Comparison of ENCODE assay signal across 1 fruit fly cellular context in the genomic region with DNA sequence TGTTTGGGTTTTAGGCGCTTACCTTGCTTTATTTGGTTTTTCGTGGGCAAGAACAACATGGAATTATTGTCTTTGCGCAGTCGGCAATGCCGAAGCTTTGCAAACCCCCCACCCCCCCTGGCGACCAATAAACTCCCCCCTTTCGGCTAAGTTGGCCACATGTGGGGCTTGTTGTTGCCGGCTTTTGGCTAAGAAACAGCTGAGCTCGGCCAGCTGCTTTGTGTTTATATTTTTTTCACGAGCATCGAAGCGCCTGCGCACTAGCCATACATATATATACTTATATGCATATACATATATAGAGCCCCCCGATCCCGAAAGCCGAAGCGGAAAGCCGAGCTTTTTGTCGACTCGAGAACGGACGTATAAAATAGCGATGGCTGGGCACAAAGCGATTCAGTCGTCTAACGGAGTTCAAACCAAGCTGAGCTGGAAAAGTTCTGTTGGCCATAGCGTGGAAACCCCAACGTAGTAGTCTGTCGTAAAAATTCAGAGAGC.
A peak's percentile ranks its signal among the peaks of the same experiment; 100 is the strongest.
TF ChIP-seq lines count a peak whose summit lies in the region.

A gene (plus strand): TSS at position 413 of the 498 bp plus-strand sequence.

TF ChIP-seq in whole organism, embryonic, 481 proteins besides CTCF, POLR2A, EP300 and RAD21 (continued from another document and continues in another):
- TF ChIP-seq prd (optimal IDR thresholded peaks at IDR 0.05; lab: Kevin White, UChicago) (no peak), prd (GFP tag; IDR thresholded peaks at IDR 0.05; lab: Robert Waterston, UW) (no peak), tin (GFP tag; optimal IDR thresholded peaks at IDR 0.05; lab: Kevin White, UChicago) (no peak), Elba2 (GFP tag; optimal IDR thresholded peaks at IDR 0.05; lab: Kevin White, UChicago) (no peak), D19A (tag; optimal IDR thresholded peaks at IDR 0.05; lab: Kevin White, UChicago) (no peak), btn (GFP tag; optimal IDR thresholded peaks at IDR 0.05; lab: Kevin White, UChicago) (no peak), CG12744 (GFP tag; optimal IDR thresholded peaks at IDR 0.05; lab: Kevin White, UChicago) (no peak), lab (GFP tag; optimal IDR thresholded peaks at IDR 0.05; lab: Kevin White, UChicago) (peak; percentile 71), Sry-β (GFP tag; optimal IDR thresholded peaks at IDR 0.05; lab: Kevin White, UChicago) (no peak), CG14710 (tag; optimal IDR thresholded peaks at IDR 0.05; lab: Kevin White, UChicago) (no peak), CrebB (tag; optimal IDR thresholded peaks at IDR 0.05; lab: Kevin White, UChicago) (peak; percentile 6), dan (GFP tag; IDR thresholded peaks at IDR 0.05; lab: Robert Waterston, UW) (no peak), gro (GFP tag; optimal IDR thresholded peaks at IDR 0.05; lab: Kevin White, UChicago) (no peak), CG3065 (GFP tag; optimal IDR thresholded peaks at IDR 0.05; lab: Kevin White, UChicago) (no peak), fu2 (GFP tag; optimal IDR thresholded peaks at IDR 0.05; lab: Kevin White, UChicago) (no peak), slou (GFP tag; optimal IDR thresholded peaks at IDR 0.05; lab: Kevin White, UChicago) (no peak), Max (GFP tag; optimal IDR thresholded peaks at IDR 0.05; lab: Kevin White, UChicago) (no peak), CG7556 (GFP tag; optimal IDR thresholded peaks at IDR 0.05; lab: Kevin White, UChicago) (no peak), dmrt11E (tag; optimal IDR thresholded peaks at IDR 0.05; lab: Kevin White, UChicago) (no peak), Ptx1 (GFP tag; IDR thresholded peaks at IDR 0.05; lab: Robert Waterston, UW) (no peak), esg (GFP tag; conservative IDR thresholded peaks at IDR 0.05; lab: Robert Waterston, UW) (no peak), ATbp (GFP tag; optimal IDR thresholded peaks at IDR 0.05; lab: Kevin White, UChicago) (peak; percentile 9), vfl (GFP tag; optimal IDR thresholded peaks at IDR 0.05; lab: Kevin White, UChicago) (no peak), CG8924 (tag; optimal IDR thresholded peaks at IDR 0.05; lab: Kevin White, UChicago) (peak; percentile 14), bsh (GFP tag; optimal IDR thresholded peaks at IDR 0.05; lab: Kevin White, UChicago) (no peak), Hmx (GFP tag; optimal IDR thresholded peaks at IDR 0.05; lab: Kevin White, UChicago) (no peak), CG10979 (tag; optimal IDR thresholded peaks at IDR 0.05; lab: Kevin White, UChicago) (no peak), CG31224 (GFP tag; IDR thresholded peaks at IDR 0.05; lab: Robert Waterston, UW) (no peak), jumu (GFP tag; optimal IDR thresholded peaks at IDR 0.05; lab: Kevin White, UChicago) (no peak), lmd (GFP tag; IDR thresholded peaks at IDR 0.05; lab: Robert Waterston, UW) (no peak), CG4282 (GFP tag; optimal IDR thresholded peaks at IDR 0.05; lab: Kevin White, UChicago) (no peak), kay (GFP tag; optimal IDR thresholded peaks at IDR 0.05; lab: Kevin White, UChicago) (no peak), repo (GFP tag; optimal IDR thresholded peaks at IDR 0.05; lab: Kevin White, UChicago) (no peak), CG7372 (GFP tag; IDR thresholded peaks at IDR 0.05; lab: Robert Waterston, UW) (no peak), MBD-R2 (GFP tag; IDR thresholded peaks at IDR 0.05; lab: Robert Waterston, UW) (no peak), CG10462 (GFP tag; optimal IDR thresholded peaks at IDR 0.05; lab: Kevin White, UChicago) (no peak), GATAe (GFP tag; conservative IDR thresholded peaks at IDR 0.05; lab: Robert Waterston, UW) (no peak), cg (GFP tag; optimal IDR thresholded peaks at IDR 0.05; lab: Kevin White, UChicago) (no peak), CG4730 (GFP tag; IDR thresholded peaks at IDR 0.05; lab: Robert Waterston, UW) (no peak), Ravus (GFP tag; IDR thresholded peaks at IDR 0.05; lab: Robert Waterston, UW) (no peak), Ets97D (GFP tag; optimal IDR thresholded peaks at IDR 0.05; lab: Kevin White, UChicago) (no peak), CG11723 (GFP tag; optimal IDR thresholded peaks at IDR 0.05; lab: Kevin White, UChicago) (no peak), tll (GFP tag; optimal IDR thresholded peaks at IDR 0.05; lab: Kevin White, UChicago) (no peak), CG5953 (GFP tag; IDR thresholded peaks at IDR 0.05; lab: Robert Waterston, UW) (no peak), Trl (optimal IDR thresholded peaks at IDR 0.05; lab: Kevin White, UChicago) (no peak), Trl (GFP tag; optimal IDR thresholded peaks at IDR 0.05; lab: Kevin White, UChicago) (no peak), TFAM (GFP tag; optimal IDR thresholded peaks at IDR 0.05; lab: Kevin White, UChicago) (no peak), cato (GFP tag; optimal IDR thresholded peaks at IDR 0.05; lab: Kevin White, UChicago; ENCODE audit: borderline replicate concordance) (no peak), CG8359 (GFP tag; optimal IDR thresholded peaks at IDR 0.05; lab: Kevin White, UChicago; ENCODE audit: borderline replicate concordance) (no peak), CG10147 (GFP tag; optimal IDR thresholded peaks at IDR 0.05; lab: Kevin White, UChicago) (peak; percentile 14), CG6175 (GFP tag; IDR thresholded peaks at IDR 0.05; lab: Robert Waterston, UW) (peak; percentile 62; the same call in 2 of the 3 replicates), otp (GFP tag; IDR thresholded peaks at IDR 0.05; lab: Robert Waterston, UW) (no peak), fd3F (GFP tag; optimal IDR thresholded peaks at IDR 0.05; lab: Kevin White, UChicago) (no peak), tx (GFP tag; optimal IDR thresholded peaks at IDR 0.05; lab: Kevin White, UChicago) (no peak), tup (GFP tag; optimal IDR thresholded peaks at IDR 0.05; lab: Kevin White, UChicago) (no peak), CG6854 (GFP tag; optimal IDR thresholded peaks at IDR 0.05; lab: Kevin White, UChicago) (peak; percentile 13), eve (GFP tag; optimal IDR thresholded peaks at IDR 0.05; lab: Kevin White, UChicago) (no peak), Fer2 (tag; optimal IDR thresholded peaks at IDR 0.05; lab: Kevin White, UChicago) (no peak), corto (GFP tag; optimal IDR thresholded peaks at IDR 0.05; lab: Kevin White, UChicago) (no peak), CG34376 (GFP tag; optimal IDR thresholded peaks at IDR 0.05; lab: Kevin White, UChicago) (peak; percentile 71), sr (GFP tag; IDR thresholded peaks at IDR 0.05; lab: Robert Waterston, UW) (no peak), CG2199 (GFP tag; IDR thresholded peaks at IDR 0.05; lab: Robert Waterston, UW) (no peak), nmo (GFP tag; optimal IDR thresholded peaks at IDR 0.05; lab: Kevin White, UChicago) (no peak), zen2 (GFP tag; IDR thresholded peaks at IDR 0.05; lab: Robert Waterston, UW; ENCODE audit: partially characterized antibody) (no peak), CG9437 (GFP tag; optimal IDR thresholded peaks at IDR 0.05; lab: Kevin White, UChicago) (peak; percentile 17), Dek (tag; optimal IDR thresholded peaks at IDR 0.05; lab: Kevin White, UChicago) (peak; percentile 10), CG15073 (GFP tag; optimal IDR thresholded peaks at IDR 0.05; lab: Kevin White, UChicago) (no peak), Chrac-16 (GFP tag; optimal IDR thresholded peaks at IDR 0.05; lab: Kevin White, UChicago) (no peak), bbx (GFP tag; IDR thresholded peaks at IDR 0.05; lab: Robert Waterston, UW; ENCODE audit: partially characterized antibody) (no peak), CG9876 (GFP tag; optimal IDR thresholded peaks at IDR 0.05; lab: Kevin White, UChicago) (no peak), oc (tag; optimal IDR thresholded peaks at IDR 0.05; lab: Kevin White, UChicago) (peak; percentile 30), mirr (GFP tag; optimal IDR thresholded peaks at IDR 0.05; lab: Kevin White, UChicago) (peak; percentile 74), CG11504 (tag; optimal IDR thresholded peaks at IDR 0.05; lab: Kevin White, UChicago) (no peak), nerfin-2 (GFP tag; IDR thresholded peaks at IDR 0.05; lab: Robert Waterston, UW; ENCODE audit: partially characterized antibody) (no peak), cad (GFP tag; optimal IDR thresholded peaks at IDR 0.05; lab: Kevin White, UChicago) (no peak), CG7271 (tag; optimal IDR thresholded peaks at IDR 0.05; lab: Kevin White, UChicago) (no peak), gem (tag; optimal IDR thresholded peaks at IDR 0.05; lab: Kevin White, UChicago) (no peak), CG7745 (tag; optimal IDR thresholded peaks at IDR 0.05; lab: Kevin White, UChicago) (no peak), bigmax (GFP tag; optimal IDR thresholded peaks at IDR 0.05; lab: Kevin White, UChicago) (no peak), CG4617 (GFP tag; optimal IDR thresholded peaks at IDR 0.05; lab: Kevin White, UChicago; ENCODE audit: borderline replicate concordance) (no peak), sc (optimal IDR thresholded peaks at IDR 0.05; lab: Kevin White, UChicago) (no peak), sc (GFP tag; optimal IDR thresholded peaks at IDR 0.05; lab: Kevin White, UChicago) (no peak), CG13894 (tag; optimal IDR thresholded peaks at IDR 0.05; lab: Kevin White, UChicago) (peak; percentile 94), CG12391 (tag; optimal IDR thresholded peaks at IDR 0.05; lab: Kevin White, UChicago) (no peak), eyg (GFP tag; optimal IDR thresholded peaks at IDR 0.05; lab: Kevin White, UChicago) (no peak), hb (GFP tag; IDR thresholded peaks at IDR 0.05; lab: Robert Waterston, UW; ENCODE audit: partially characterized antibody) (no peak), CG11560 (tag; IDR thresholded peaks at IDR 0.05; lab: Robert Waterston, UW) (no peak), CG15601 (tag; optimal IDR thresholded peaks at IDR 0.05; lab: Kevin White, UChicago) (no peak), CG4424 (GFP tag; optimal IDR thresholded peaks at IDR 0.05; lab: Kevin White, UChicago) (no peak), D (optimal IDR thresholded peaks at IDR 0.05; lab: Kevin White, UChicago) (no peak), D (GFP tag; optimal IDR thresholded peaks at IDR 0.05; lab: Kevin White, UChicago) (no peak), ranshi (GFP tag; IDR thresholded peaks at IDR 0.05; lab: Robert Waterston, UW) (no peak), bowl (GFP tag; IDR thresholded peaks at IDR 0.05; lab: Robert Waterston, UW) (no peak), wdn (GFP tag; IDR thresholded peaks at IDR 0.05; lab: Robert Waterston, UW) (no peak), Deaf1 (tag; optimal IDR thresholded peaks at IDR 0.05; lab: Kevin White, UChicago) (peak; percentile 99), CG6254 (GFP tag; optimal IDR thresholded peaks at IDR 0.05; lab: Kevin White, UChicago) (no peak), CG13296 (GFP tag; optimal IDR thresholded peaks at IDR 0.05; lab: Kevin White, UChicago) (peak; percentile 48), CG9609 (GFP tag; optimal IDR thresholded peaks at IDR 0.05; lab: Kevin White, UChicago) (no peak), HmgD (GFP tag; optimal IDR thresholded peaks at IDR 0.05; lab: Kevin White, UChicago) (no peak), E2f2 (GFP tag; IDR thresholded peaks at IDR 0.05; lab: Robert Waterston, UW) (0 out of 2 replicates have a peak, but pooled peaks have one; percentile 19), CG8478 (optimal IDR thresholded peaks at IDR 0.05; lab: Kevin White, UChicago) (no peak), CG4820 (GFP tag; optimal IDR thresholded peaks at IDR 0.05; lab: Kevin White, UChicago) (no peak), Six4 (GFP tag; optimal IDR thresholded peaks at IDR 0.05; lab: Kevin White, UChicago) (no peak), unpg (GFP tag; optimal IDR thresholded peaks at IDR 0.05; lab: Kevin White, UChicago) (no peak), CG14965 (GFP tag; optimal IDR thresholded peaks at IDR 0.05; lab: Kevin White, UChicago; ENCODE audit: borderline replicate concordance) (no peak), Dip2 (GFP tag; IDR thresholded peaks at IDR 0.05; lab: Robert Waterston, UW) (no peak), pfk (GFP tag; optimal IDR thresholded peaks at IDR 0.05; lab: Kevin White, UChicago) (no peak), CG8281 (tag; optimal IDR thresholded peaks at IDR 0.05; lab: Kevin White, UChicago) (no peak), ems (GFP tag; optimal IDR thresholded peaks at IDR 0.05; lab: Kevin White, UChicago) (no peak), Dad (GFP tag; optimal IDR thresholded peaks at IDR 0.05; lab: Kevin White, UChicago) (no peak), stc (GFP tag; IDR thresholded peaks at IDR 0.05; lab: Robert Waterston, UW) (no peak), zen (tag; optimal IDR thresholded peaks at IDR 0.05; lab: Kevin White, UChicago) (no peak), CG3281 (GFP tag; optimal IDR thresholded peaks at IDR 0.05; lab: Kevin White, UChicago) (peak; percentile 51), pan (optimal IDR thresholded peaks at IDR 0.05; lab: Kevin White, UChicago) (no peak), pan (GFP tag; optimal IDR thresholded peaks at IDR 0.05 in 1 of 2, IDR thresholded peaks at IDR 0.05 in 1 of 2) (no peak), ind (GFP tag; optimal IDR thresholded peaks at IDR 0.05; lab: Kevin White, UChicago) (no peak), NFAT (GFP tag; IDR thresholded peaks at IDR 0.05; lab: Robert Waterston, UW) (no peak; the same call in 1 of the 2 replicates), CG4404 (GFP tag; IDR thresholded peaks at IDR 0.05; lab: Robert Waterston, UW) (no peak), fd64A (GFP tag; optimal IDR thresholded peaks at IDR 0.05; lab: Kevin White, UChicago) (no peak), CG6683 (GFP tag; optimal IDR thresholded peaks at IDR 0.05; lab: Kevin White, UChicago) (no peak), Gug (GFP tag; IDR thresholded peaks at IDR 0.05; lab: Robert Waterston, UW) (no peak), vvl (GFP tag; IDR thresholded peaks at IDR 0.05; lab: Robert Waterston, UW) (no peak), MESR4 (GFP tag; optimal IDR thresholded peaks at IDR 0.05; lab: Kevin White, UChicago) (no peak), hth (optimal IDR thresholded peaks at IDR 0.05; lab: Kevin White, UChicago) (no peak), Optix (GFP tag; IDR thresholded peaks at IDR 0.05; lab: Robert Waterston, UW) (no peak), Med (GFP tag; lab: Kevin White, UChicago) (no peak), CG17912 (GFP tag; optimal IDR thresholded peaks at IDR 0.05; lab: Kevin White, UChicago) (no peak), crol (GFP tag; IDR thresholded peaks at IDR 0.05; lab: Robert Waterston, UW) (peak; percentile 92), jigr1 (GFP tag; IDR thresholded peaks at IDR 0.05; lab: Robert Waterston, UW) (no peak), CG9797 (GFP tag; optimal IDR thresholded peaks at IDR 0.05; lab: Kevin White, UChicago) (no peak), nom (GFP tag; optimal IDR thresholded peaks at IDR 0.05; lab: Kevin White, UChicago) (no peak), Neu2 (GFP tag; optimal IDR thresholded peaks at IDR 0.05; lab: Kevin White, UChicago; ENCODE audit: borderline replicate concordance) (no peak), CG2712 (tag; optimal IDR thresholded peaks at IDR 0.05; lab: Kevin White, UChicago) (no peak)
